Fruit fly (Drosophila melanogaster) whole organism, embryonic: ENCODE data around the gene tws.

Experiments used
- Adf1 ChIP-seq: fragments of 200-800 bp; sonication (Bioruptor generic); IDR thresholded peaks from 2 replicates; pipeline ENCODE4 v1.3.6; 2022; ENCODE audit warnings: missing biosample characterization, missing genetic modification characterization
- Atf6 ChIP-seq: fragments of 200-800 bp; sonication (Bioruptor generic); IDR thresholded peaks from 2 replicates; pipeline ENCODE4 v1.3.6; 2022; ENCODE audit warnings: missing biosample characterization, missing genetic modification characterization
- CG10209 ChIP-seq: fragments of 200-800 bp; sonication (Bioruptor generic); optimal IDR thresholded peaks from 3 replicates; lab custom pipeline; 2017; ENCODE audit warnings: missing biosample characterization, mild to moderate bottlenecking, missing genetic modification characterization, missing genetic modification reagents
- CG1024 ChIP-seq: fragments of 200-800 bp; sonication (Bioruptor generic); IDR thresholded peaks from 2 replicates; pipeline ENCODE4 v1.3.6; 2022; ENCODE audit warnings: missing biosample characterization, missing genetic modification characterization
- CG10959 ChIP-seq: fragments of 200-800 bp; sonication (Bioruptor generic); IDR thresholded peaks from 2 replicates; pipeline ENCODE4 v1.3.6; 2022; ENCODE audit warnings: missing biosample characterization, missing genetic modification characterization
- CG11247 ChIP-seq: fragments of 200-800 bp; sonication (Bioruptor generic); IDR thresholded peaks from 2 replicates; pipeline ENCODE4 v1.3.6; 2022; ENCODE audit warnings: missing biosample characterization, missing genetic modification characterization
- CG11723 ChIP-seq: fragments of 200-800 bp; sonication (Bioruptor generic); optimal IDR thresholded peaks from 2 replicates; lab custom pipeline; 2017; ENCODE audit warnings: missing biosample characterization, mild to moderate bottlenecking, missing genetic modification characterization
- CG1233 ChIP-seq: fragments of 200-800 bp; sonication (Bioruptor generic); optimal IDR thresholded peaks from 4 replicates; lab custom pipeline; 2018; ENCODE audit warnings: missing biosample characterization, mild to moderate bottlenecking, missing genetic modification characterization
- CG12942 ChIP-seq: fragments of 200-800 bp; sonication (Bioruptor generic); optimal IDR thresholded peaks from 3 replicates; lab custom pipeline; 2016; ENCODE audit warnings: missing biosample characterization, missing genetic modification characterization
- CG14710 ChIP-seq: fragments of 200-800 bp; sonication (Bioruptor generic); optimal IDR thresholded peaks from 3 replicates; lab custom pipeline; 2019; ENCODE audit warnings: missing biosample characterization, mild to moderate bottlenecking, missing genetic modification characterization, moderate library complexity
- CG1602 ChIP-seq: fragments of 200-800 bp; sonication (Bioruptor generic); optimal IDR thresholded peaks from 3 replicates; lab custom pipeline; 2016; ENCODE audit warnings: missing biosample characterization, missing genetic modification characterization
- CG1647 ChIP-seq: fragments of 200-800 bp; sonication (Bioruptor generic); optimal IDR thresholded peaks from 3 replicates; lab custom pipeline; 2016; ENCODE audit warnings: missing biosample characterization, missing genetic modification characterization
- CG16813 ChIP-seq: fragments of 200-800 bp; sonication (Bioruptor generic); IDR thresholded peaks from 3 replicates; pipeline ENCODE4 v1.3.6; 2022; ENCODE audit warnings: missing biosample characterization, missing genetic modification characterization; ENCODE audit not compliant: partially characterized antibody
- CG16815 ChIP-seq: fragments of 200-800 bp; sonication (Bioruptor generic); optimal IDR thresholded peaks from 3 replicates; lab custom pipeline; 2017; ENCODE audit warnings: missing biosample characterization, mild to moderate bottlenecking, missing genetic modification characterization
- CG17829 ChIP-seq: fragments of 200-800 bp; optimal IDR thresholded peaks from 2 replicates; lab custom pipeline; 2019; ENCODE audit warnings: missing biosample characterization, mild to moderate bottlenecking, missing genetic modification characterization, moderate library complexity
- CG18619 ChIP-seq: fragments of 200-800 bp; sonication (Bioruptor generic); optimal IDR thresholded peaks from 3 replicates; lab custom pipeline; 2017; ENCODE audit warnings: missing biosample characterization, mild to moderate bottlenecking, missing genetic modification characterization
- CG2116 ChIP-seq: fragments of 200-800 bp; sonication (Bioruptor generic); optimal IDR thresholded peaks from 3 replicates; lab custom pipeline; 2018; ENCODE audit warnings: missing biosample characterization, mild to moderate bottlenecking, missing genetic modification characterization
- CG2129 ChIP-seq: fragments of 200-800 bp; sonication (Bioruptor generic); IDR thresholded peaks from 2 replicates; pipeline ENCODE4 v1.3.6; 2022; ENCODE audit warnings: missing biosample characterization, missing genetic modification characterization; ENCODE audit not compliant: partially characterized antibody
- CG2889 ChIP-seq: fragments of 200-800 bp; sonication (Bioruptor generic); IDR thresholded peaks from 3 replicates; pipeline ENCODE4 v1.3.6; 2022; ENCODE audit warnings: missing biosample characterization, missing genetic modification characterization
- CG33213 ChIP-seq: fragments of 200-800 bp; sonication (Bioruptor generic); optimal IDR thresholded peaks from 3 replicates; lab custom pipeline; 2016; ENCODE audit warnings: missing biosample characterization, missing genetic modification characterization
- CG34422 ChIP-seq: fragments of 200-800 bp; sonication (Bioruptor generic); IDR thresholded peaks from 3 replicates; pipeline ENCODE4 v1.3.6; 2022; ENCODE audit warnings: missing biosample characterization, missing genetic modification characterization
- CG4328 ChIP-seq: fragments of 200-800 bp; sonication (Bioruptor generic); optimal IDR thresholded peaks from 3 replicates; lab custom pipeline; 2017; ENCODE audit warnings: missing biosample characterization, missing genetic modification reagents, missing genetic modification characterization
- CG6689 ChIP-seq: fragments of 200-800 bp; sonication (Bioruptor generic); IDR thresholded peaks from 2 replicates; pipeline ENCODE4 v1.3.6; 2022; ENCODE audit warnings: missing biosample characterization, missing genetic modification characterization
- CG7987 ChIP-seq: fragments of 200-800 bp; sonication (Bioruptor generic); optimal IDR thresholded peaks from 2 replicates; lab custom pipeline; 2018; ENCODE audit warnings: missing biosample characterization, mild to moderate bottlenecking, missing genetic modification characterization, moderate library complexity
- E2f1 ChIP-seq: fragments of 200-800 bp; sonication (Bioruptor generic); IDR thresholded peaks from 2 replicates; pipeline ENCODE4 v1.3.6; 2022; ENCODE audit warnings: missing biosample characterization, missing genetic modification characterization
- Fer1 ChIP-seq: fragments of 200-800 bp; sonication (Bioruptor generic); optimal IDR thresholded peaks from 2 replicates; lab custom pipeline; 2017; ENCODE audit warnings: missing biosample characterization, mild to moderate bottlenecking, missing genetic modification characterization
- NC2α ChIP-seq: fragments of 200-800 bp; sonication (Bioruptor generic); optimal IDR thresholded peaks from 2 replicates; lab custom pipeline; 2016; ENCODE audit warnings: missing biosample characterization, missing genetic modification characterization
- PHDP ChIP-seq: fragments of 200-800 bp; sonication (Bioruptor generic); optimal IDR thresholded peaks from 3 replicates; lab custom pipeline; 2018; ENCODE audit warnings: missing biosample characterization, mild to moderate bottlenecking, missing genetic modification characterization, moderate library complexity
- Ptx1 ChIP-seq: fragments of 200-800 bp; sonication (Bioruptor generic); IDR thresholded peaks from 2 replicates; pipeline ENCODE4 v1.3.6; 2022; ENCODE audit warnings: missing biosample characterization, missing genetic modification characterization
- Taf1 ChIP-seq: fragments of 200-800 bp; sonication (Bioruptor generic); IDR thresholded peaks from 2 replicates; pipeline ENCODE4 v1.3.6; 2022; ENCODE audit warnings: missing biosample characterization, missing genetic modification characterization
- Trl ChIP-seq, 3 experiments: fragments of >200 bp in 2 of 3; fragments of 200-800 bp in 1 of 3; sonication (Bioruptor generic) in 1 of 3; optimal IDR thresholded peaks; 2 replicates in 1 of 3; 3 replicates in 2 of 3; lab custom pipeline; 2016 to 2017; ENCODE audit warnings: missing biosample characterization in 1 of 3, missing genetic modification characterization in 1 of 3
- cas ChIP-seq: fragments of 200-800 bp; sonication (Bioruptor generic); IDR thresholded peaks from 2 replicates; pipeline ENCODE4 v1.3.6; 2022; ENCODE audit warnings: missing biosample characterization, missing genetic modification characterization
- chn ChIP-seq: fragments of 200-800 bp; sonication (Bioruptor generic); optimal IDR thresholded peaks from 2 replicates; lab custom pipeline; 2016; ENCODE audit warnings: missing biosample characterization, missing genetic modification characterization
- danr ChIP-seq: fragments of 200-800 bp; sonication (Bioruptor generic); IDR thresholded peaks from 2 replicates; pipeline ENCODE4 v1.3.6; 2022; ENCODE audit warnings: missing biosample characterization, missing genetic modification characterization
- disco-r ChIP-seq: fragments of 200-800 bp; sonication (Bioruptor generic); optimal IDR thresholded peaks from 2 replicates; lab custom pipeline; 2016; ENCODE audit warnings: missing biosample characterization, missing genetic modification characterization
- ewg ChIP-seq: fragments of 200-800 bp; sonication (Bioruptor generic); optimal IDR thresholded peaks from 3 replicates; lab custom pipeline; 2017; ENCODE audit warnings: mild to moderate bottlenecking, missing biosample characterization, missing genetic modification reagents, missing genetic modification characterization
- gfzf ChIP-seq: fragments of 200-800 bp; sonication (Bioruptor generic); optimal IDR thresholded peaks from 2 replicates; lab custom pipeline; 2016; ENCODE audit warnings: missing biosample characterization, mild to moderate bottlenecking, missing genetic modification characterization, moderate library complexity
- jumu ChIP-seq: fragments of 200-800 bp; sonication (Bioruptor generic); optimal IDR thresholded peaks from 3 replicates; lab custom pipeline; 2016; ENCODE audit warnings: missing biosample characterization, missing genetic modification characterization
- nau ChIP-seq: fragments of 200-800 bp; sonication (Bioruptor generic); optimal IDR thresholded peaks from 3 replicates; lab custom pipeline; 2017; ENCODE audit warnings: missing biosample characterization, mild to moderate bottlenecking, missing genetic modification characterization, missing genetic modification reagents
- pita ChIP-seq: fragments of 200-800 bp; sonication (Bioruptor generic); optimal IDR thresholded peaks from 2 replicates; lab custom pipeline; 2017; ENCODE audit warnings: missing biosample characterization, mild to moderate bottlenecking, missing genetic modification characterization
- ro ChIP-seq: fragments of 200-800 bp; sonication (Bioruptor generic); IDR thresholded peaks from 2 replicates; pipeline ENCODE4 v1.3.6; 2022; ENCODE audit warnings: missing biosample characterization, missing genetic modification characterization
- sna ChIP-seq: fragments of 200-800 bp; sonication (Bioruptor generic); IDR thresholded peaks from 2 replicates; pipeline ENCODE4 v1.3.6; 2022; ENCODE audit warnings: missing biosample characterization, missing genetic modification characterization; ENCODE audit not compliant: partially characterized antibody
- tna ChIP-seq: fragments of 200-800 bp; sonication (Bioruptor generic); IDR thresholded peaks from 2 replicates; pipeline ENCODE4 v1.3.6; 2022; ENCODE audit warnings: missing biosample characterization, missing genetic modification characterization; ENCODE audit not compliant: partially characterized antibody
- toy ChIP-seq: fragments of 200-800 bp; sonication (Bioruptor generic); IDR thresholded peaks from 2 replicates; pipeline ENCODE4 v1.3.6; 2022; ENCODE audit warnings: missing biosample characterization, missing genetic modification characterization
- trem ChIP-seq: fragments of 200-800 bp; optimal IDR thresholded peaks from 3 replicates; lab custom pipeline; 2019; ENCODE audit warnings: missing biosample characterization, mild to moderate bottlenecking, missing genetic modification characterization, moderate library complexity
- wek ChIP-seq: fragments of 200-800 bp; sonication (Bioruptor generic); optimal IDR thresholded peaks from 3 replicates; lab custom pipeline; 2018; ENCODE audit warnings: missing biosample characterization, mild to moderate bottlenecking, missing genetic modification characterization, moderate library complexity
- yki ChIP-seq: fragments of >200 bp; optimal IDR thresholded peaks from 3 replicates; lab custom pipeline; 2018
- zen2 ChIP-seq: fragments of 200-800 bp; sonication (Bioruptor generic); IDR thresholded peaks from 3 replicates; pipeline ENCODE4 v1.3.6; 2022; ENCODE audit warnings: missing biosample characterization, missing genetic modification characterization; ENCODE audit not compliant: partially characterized antibody

tws gene

dm6 chr3R:10139649-10140598 lies at the start of gene tws (continued):
- TF ChIP-seq pita (GFP tag; lab: Kevin White, UChicago) (no peak), CG7987 (peak; percentile 67), Fer1 (GFP tag; lab: Kevin White, UChicago) (peak; percentile 62), CG6689 (GFP tag; lab: Robert Waterston, UW) (no peak), yki (lab: Kevin White, UChicago) (peak; percentile 30), CG34422 (peak; percentile 35; the same call in 1 of the 3 replicates), CG11723 (GFP tag; lab: Kevin White, UChicago) (peak; percentile 42), cas (GFP tag; lab: Robert Waterston, UW) (peak; percentile 28; the same call in 1 of the 2 replicates), CG2889 (GFP tag; lab: Robert Waterston, UW) (no peak), jumu (GFP tag; lab: Kevin White, UChicago) (no peak), CG16815 (GFP tag; lab: Kevin White, UChicago) (no peak), nau (GFP tag; lab: Kevin White, UChicago) (peak; percentile 3), ewg (GFP tag; lab: Kevin White, UChicago) (peak; percentile 32), CG4328 (no peak), Taf1 (GFP tag; lab: Robert Waterston, UW) (no peak), Adf1 (GFP tag; lab: Robert Waterston, UW) (peak; percentile 7; the same call in 1 of the 2 replicates), CG17829 (tag; lab: Kevin White, UChicago) (peak; percentile 22), zen2 (GFP tag; lab: Robert Waterston, UW) (no peak), CG1647 (GFP tag; lab: Kevin White, UChicago) (no peak), NC2α (GFP tag; lab: Kevin White, UChicago) (no peak), chn (no peak), disco-r (peak; percentile 53), CG16813 (GFP tag; lab: Robert Waterston, UW) (no peak), CG10209 (peak; percentile 66), gfzf (GFP tag; lab: Kevin White, UChicago) (no peak), tna (no peak; the same call in 1 of the 2 replicates), CG11247 (no peak), sna (GFP tag; lab: Robert Waterston, UW) (no peak), Ptx1 (GFP tag; lab: Robert Waterston, UW) (peak; percentile 44), toy (GFP tag; lab: Robert Waterston, UW) (no peak), CG18619 (GFP tag; lab: Kevin White, UChicago) (peak; percentile 14), Atf6 (GFP tag; lab: Robert Waterston, UW) (peak; percentile 74), CG1602 (GFP tag; lab: Kevin White, UChicago) (peak; percentile 2), CG2116 (GFP tag; lab: Kevin White, UChicago) (no peak), trem (tag; lab: Kevin White, UChicago) (no peak), E2f1 (GFP tag; lab: Robert Waterston, UW) (0 out of 2 replicates have a peak, but pooled peaks have one; percentile 26), CG10959 (GFP tag; lab: Robert Waterston, UW) (no peak), CG2129 (GFP tag; lab: Robert Waterston, UW) (no peak), wek (GFP tag; lab: Kevin White, UChicago) (peak; percentile 67), Trl (optimal IDR thresholded peaks at IDR 0.05; lab: Kevin White, UChicago) (peak; percentile 82 to 92), Trl (GFP tag; optimal IDR thresholded peaks at IDR 0.05; lab: Kevin White, UChicago) (no peak), CG14710 (tag; lab: Kevin White, UChicago) (peak; percentile 0), PHDP (peak; percentile 70), CG33213 (peak; percentile 19), CG1233 (GFP tag; lab: Kevin White, UChicago) (peak; percentile 36), ro (no peak), danr (no peak), CG1024 (GFP tag; lab: Robert Waterston, UW) (0 out of 2 replicates have a peak, but pooled peaks have one; percentile 12), CG12942 (no peak)
